Worm (Caenorhabditis elegans) whole organism, late embryonic: ENCODE data around the gene Y46G5A.22.

ENCODE experiments used
- C38D4.7 ChIP-seq: fragments of 200-800 bp; sonication (Bioruptor generic); optimal IDR thresholded peaks from 2 replicates; lab custom pipeline; 2018; ENCODE audit warnings: mild to moderate bottlenecking, missing genetic modification characterization, moderate library complexity, missing compliant biosample characterization
- ama-1 ChIP-seq: fragments of 150-350 bp; optimal IDR thresholded peaks from 2 replicates; lab custom pipeline; 2014
- che-1 ChIP-seq: sonication (generic microtip); optimal IDR thresholded peaks from 2 replicates; lab custom pipeline; 2016; ENCODE audit warnings: mild to moderate bottlenecking, missing genetic modification characterization, missing compliant biosample characterization
- elt-2 ChIP-seq: sonication (generic microtip); optimal IDR thresholded peaks from 2 replicates; lab custom pipeline; 2016; ENCODE audit warnings: missing genetic modification reagents, missing genetic modification characterization, missing compliant biosample characterization
- ets-4 ChIP-seq: sonication (generic microtip); optimal IDR thresholded peaks from 2 replicates; lab custom pipeline; 2016; ENCODE audit warnings: missing genetic modification characterization, missing compliant biosample characterization
- hlh-15 ChIP-seq: sonication (generic microtip); optimal IDR thresholded peaks from 2 replicates; lab custom pipeline; 2016; ENCODE audit warnings: missing genetic modification characterization, missing compliant biosample characterization
- nfya-1 ChIP-seq: sonication (generic microtip); optimal IDR thresholded peaks from 2 replicates; lab custom pipeline; 2017; ENCODE audit warnings: missing genetic modification characterization, mild to moderate bottlenecking, missing compliant biosample characterization, antibody characterized with exemption, moderate library complexity
- pag-3 ChIP-seq: sonication (generic microtip); optimal IDR thresholded peaks from 2 replicates; lab custom pipeline; 2016; ENCODE audit warnings: missing compliant biosample characterization, missing genetic modification characterization, borderline replicate concordance
- pat-9 ChIP-seq: fragments of 200-800 bp; sonication (Bioruptor generic); optimal IDR thresholded peaks from 2 replicates; lab custom pipeline; 2018; ENCODE audit warnings: mild to moderate bottlenecking, missing genetic modification characterization, moderate library complexity, missing compliant biosample characterization
- rnt-1 ChIP-seq: sonication (generic microtip); optimal IDR thresholded peaks from 2 replicates; lab custom pipeline; 2016; ENCODE audit warnings: missing genetic modification characterization, missing compliant biosample characterization
- sdc-2 ChIP-seq: sonication (generic microtip); optimal IDR thresholded peaks from 2 replicates; lab custom pipeline; 2016; ENCODE audit warnings: missing genotype, missing genetic modification characterization, missing compliant biosample characterization
- tbx-2 ChIP-seq: sonication (generic microtip); optimal IDR thresholded peaks from 2 replicates; lab custom pipeline; 2016; ENCODE audit warnings: missing genetic modification characterization, missing compliant biosample characterization
- unc-86 ChIP-seq: sonication (generic microtip); optimal IDR thresholded peaks from 2 replicates; lab custom pipeline; 2016; ENCODE audit warnings: missing genetic modification characterization, missing compliant biosample characterization

DNA sequence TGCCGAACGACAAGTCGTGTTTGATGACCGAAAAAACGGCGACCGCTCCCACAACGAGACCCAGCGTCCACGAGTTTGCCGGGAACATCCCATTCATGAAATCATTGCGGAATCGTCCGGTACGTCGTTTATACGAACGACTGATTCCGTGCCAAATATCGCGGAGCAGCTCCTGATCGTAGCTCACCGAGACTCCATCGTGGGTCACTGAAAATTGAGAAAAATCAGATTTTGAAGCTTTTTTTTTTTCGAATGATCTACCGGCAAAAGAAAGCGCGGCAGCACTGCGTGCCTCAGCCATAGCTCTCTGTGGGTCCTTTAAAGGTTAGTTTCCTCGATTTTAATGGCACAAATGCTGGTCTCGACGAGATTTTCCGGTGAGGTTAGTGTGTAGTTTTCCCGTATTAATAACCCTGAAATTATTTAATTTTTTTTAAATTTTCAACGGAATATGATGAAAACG, 22.3 kb downstream of the Y46G5A.22 start, which contains the start of gene cpt-1:
- TF ChIP-seq ets-4 (tag; lab: Kevin White, UChicago) (no peak), C38D4.7 (GFP tag; lab: Kevin White, UChicago) (no peak), ama-1 (no peak), nfya-1 (no peak), elt-2 (tag; lab: Kevin White, UChicago) (no peak), tbx-2 (tag; lab: Kevin White, UChicago) (no peak), unc-86 (no peak), che-1 (tag; lab: Kevin White, UChicago) (no peak), pat-9 (tag; lab: Kevin White, UChicago) (no peak), rnt-1 (tag; lab: Kevin White, UChicago) (no peak), hlh-15 (tag; lab: Kevin White, UChicago) (no peak), sdc-2 (tag; lab: Kevin White, UChicago) (no peak), pag-3 (tag; lab: Kevin White, UChicago) (no peak)
